Worm (Caenorhabditis elegans): ENCODE data around the gene svh-1.

Gene svh-1

ce11 chrIV:8165950-8166349, 40.5 kb upstream of the svh-1 start, which contains the start of gene B0218.7:
Gene B0218.7 (minus strand): TSS chrIV:8166050.
- TF ChIP-seq flt-1 (GFP tag; IDR thresholded peaks at IDR 0.05) (no peak), sea-1 (GFP tag; conservative IDR thresholded peaks at IDR 0.05) (no peak), scrt-1 (GFP tag; IDR thresholded peaks at IDR 0.05) (no peak), pes-1 (GFP tag; IDR thresholded peaks at IDR 0.05) (no peak), ama-1 (optimal IDR thresholded peaks at IDR 0.05) (no peak), F13C5.2 (tag; optimal IDR thresholded peaks at IDR 0.05) (no peak), tra-4 (tag; optimal IDR thresholded peaks at IDR 0.05) (no peak), ceh-36 (tag; optimal IDR thresholded peaks at IDR 0.05) (no peak), aly-1 (tag; optimal IDR thresholded peaks at IDR 0.05) (no peak), tbx-11 (GFP tag; IDR thresholded peaks at IDR 0.05) (no peak), ets-7 (tag; optimal IDR thresholded peaks at IDR 0.05) (no peak), ceh-13 (GFP tag; optimal IDR thresholded peaks at IDR 0.05) (no peak), tbx-37 (GFP tag; conservative IDR thresholded peaks at IDR 0.05) (no peak)

- no peak for TF ChIP-seq flt-1 (GFP tag; IDR thresholded peaks at IDR 0.05)
- TF ChIP-seq hmg-4 (GFP tag; optimal IDR thresholded peaks at IDR 0.05), result no peak
- TF ChIP-seq tra-4 (tag; optimal IDR thresholded peaks at IDR 0.05), result no peak
- no peak for TF ChIP-seq aly-1 (tag; optimal IDR thresholded peaks at IDR 0.05)
- no peak for TF ChIP-seq ceh-36 (tag; optimal IDR thresholded peaks at IDR 0.05)
- TF ChIP-seq tbx-11 (GFP tag; IDR thresholded peaks at IDR 0.05), result no peak
- TF ChIP-seq B0310.2 (tag; optimal IDR thresholded peaks at IDR 0.05), result no peak
- no peak for TF ChIP-seq sea-1 (GFP tag; conservative IDR thresholded peaks at IDR 0.05)
- no peak for TF ChIP-seq tbx-37 (GFP tag; conservative IDR thresholded peaks at IDR 0.05)
- TF ChIP-seq pes-1 (GFP tag; IDR thresholded peaks at IDR 0.05), result no peak
- TF ChIP-seq F13C5.2 (tag; optimal IDR thresholded peaks at IDR 0.05), result no peak
- no peak for TF ChIP-seq hmbx-1 (tag; optimal IDR thresholded peaks at IDR 0.05)
- no peak for TF ChIP-seq ama-1 (optimal IDR thresholded peaks at IDR 0.05)
- TF ChIP-seq ceh-13 (GFP tag; optimal IDR thresholded peaks at IDR 0.05), result no peak
- TF ChIP-seq hnd-1 (tag; optimal IDR thresholded peaks at IDR 0.05), result no peak
- TF ChIP-seq scrt-1 (GFP tag; IDR thresholded peaks at IDR 0.05), result no peak
- no peak for TF ChIP-seq ets-7 (tag; optimal IDR thresholded peaks at IDR 0.05)
Measured at ce11 chrIV:8168660-8169059, 37.8 kb upstream of the svh-1 start, which contains the start of gene clec-52. Gene clec-52 (minus strand): TSS chrIV:8168760.

- TF ChIP-seq ets-7 (tag; optimal IDR thresholded peaks at IDR 0.05) (no peak), scrt-1 (GFP tag; IDR thresholded peaks at IDR 0.05) (no peak), ceh-36 (tag; optimal IDR thresholded peaks at IDR 0.05) (no peak), hmg-4 (GFP tag; optimal IDR thresholded peaks at IDR 0.05) (no peak), ama-1 (optimal IDR thresholded peaks at IDR 0.05) (no peak), hnd-1 (tag; optimal IDR thresholded peaks at IDR 0.05) (no peak), F13C5.2 (tag; optimal IDR thresholded peaks at IDR 0.05) (no peak), tra-4 (tag; optimal IDR thresholded peaks at IDR 0.05) (no peak), flt-1 (GFP tag; IDR thresholded peaks at IDR 0.05) (no peak), pes-1 (GFP tag; IDR thresholded peaks at IDR 0.05) (no peak), tbx-37 (GFP tag; conservative IDR thresholded peaks at IDR 0.05) (no peak), hmbx-1 (tag; optimal IDR thresholded peaks at IDR 0.05) (no peak), B0310.2 (tag; optimal IDR thresholded peaks at IDR 0.05) (no peak), aly-1 (tag; optimal IDR thresholded peaks at IDR 0.05) (no peak), tbx-11 (GFP tag; IDR thresholded peaks at IDR 0.05) (no peak), ceh-13 (GFP tag; optimal IDR thresholded peaks at IDR 0.05) (no peak), sea-1 (GFP tag; conservative IDR thresholded peaks at IDR 0.05) (no peak)
Measured at ce11 chrIV:8169674-8170073, 36.7 kb upstream of the svh-1 start, which contains the start of gene C07G1.15. Gene C07G1.15 (plus strand): TSS chrIV:8169974.

ce11 chrIV:8170264-8170663, 36.1 kb upstream of the svh-1 start:
- TF ChIP-seq flt-1 (GFP tag; IDR thresholded peaks at IDR 0.05), result no peak

ce11 chrIV:8171376-8171775, 35.0 kb upstream of the svh-1 start:
- TF ChIP-seq ceh-36 (tag; optimal IDR thresholded peaks at IDR 0.05), result no peak

- TF ChIP-seq hmg-4 (GFP tag; optimal IDR thresholded peaks at IDR 0.05) (no peak), ceh-36 (tag; optimal IDR thresholded peaks at IDR 0.05) (no peak), hmbx-1 (tag; optimal IDR thresholded peaks at IDR 0.05) (no peak), B0310.2 (tag; optimal IDR thresholded peaks at IDR 0.05) (no peak), hnd-1 (tag; optimal IDR thresholded peaks at IDR 0.05) (no peak), F13C5.2 (tag; optimal IDR thresholded peaks at IDR 0.05) (no peak), tbx-11 (GFP tag; IDR thresholded peaks at IDR 0.05) (no peak), tbx-37 (GFP tag; conservative IDR thresholded peaks at IDR 0.05) (no peak), aly-1 (tag; optimal IDR thresholded peaks at IDR 0.05) (no peak), ceh-13 (GFP tag; optimal IDR thresholded peaks at IDR 0.05) (no peak), flt-1 (GFP tag; IDR thresholded peaks at IDR 0.05) (no peak), scrt-1 (GFP tag; IDR thresholded peaks at IDR 0.05) (no peak), ets-7 (tag; optimal IDR thresholded peaks at IDR 0.05) (no peak)
Measured at ce11 chrIV:8173610-8174009, 32.8 kb upstream of the svh-1 start.

- TF ChIP-seq tra-4 (tag; optimal IDR thresholded peaks at IDR 0.05) (no peak), hmbx-1 (tag; optimal IDR thresholded peaks at IDR 0.05) (no peak), tbx-11 (GFP tag; IDR thresholded peaks at IDR 0.05) (no peak), F13C5.2 (tag; optimal IDR thresholded peaks at IDR 0.05) (no peak), ceh-36 (tag; optimal IDR thresholded peaks at IDR 0.05) (no peak)
Measured at ce11 chrIV:8174792-8175191, 31.6 kb upstream of the svh-1 start.

ce11 chrIV:8175686-8176532, 30.5 kb upstream of the svh-1 start, which contains the start of gene pct-1:
Gene pct-1 (plus strand): TSS chrIV:8176482.
- no peak for TF ChIP-seq F13C5.2 (tag; optimal IDR thresholded peaks at IDR 0.05)
- no peak for TF ChIP-seq ama-1 (optimal IDR thresholded peaks at IDR 0.05)
- no peak for TF ChIP-seq hmbx-1 (tag; optimal IDR thresholded peaks at IDR 0.05)
- no peak for TF ChIP-seq scrt-1 (GFP tag; IDR thresholded peaks at IDR 0.05)
- no peak for TF ChIP-seq tbx-37 (GFP tag; conservative IDR thresholded peaks at IDR 0.05)
- no peak for TF ChIP-seq sea-1 (GFP tag; conservative IDR thresholded peaks at IDR 0.05)
- no peak for TF ChIP-seq hnd-1 (tag; optimal IDR thresholded peaks at IDR 0.05)
- no peak for TF ChIP-seq B0310.2 (tag; optimal IDR thresholded peaks at IDR 0.05)
- TF ChIP-seq ets-7 (tag; optimal IDR thresholded peaks at IDR 0.05), result no peak
- no peak for TF ChIP-seq hmg-4 (GFP tag; optimal IDR thresholded peaks at IDR 0.05)
- TF ChIP-seq ceh-36 (tag; optimal IDR thresholded peaks at IDR 0.05), result no peak
- no peak for TF ChIP-seq pes-1 (GFP tag; IDR thresholded peaks at IDR 0.05)
- no peak for TF ChIP-seq tbx-11 (GFP tag; IDR thresholded peaks at IDR 0.05)
